Worm (Caenorhabditis elegans) whole organism, early embryonic: ENCODE results near the gene sri-1.

Experiments used
- B0310.2 ChIP-seq: sonication (generic microtip); optimal IDR thresholded peaks from 2 replicates; lab custom pipeline; 2016; ENCODE audit warnings: mild to moderate bottlenecking, missing genetic modification characterization, missing compliant biosample characterization
- F13C5.2 ChIP-seq: sonication (generic microtip); optimal IDR thresholded peaks from 2 replicates; lab custom pipeline; 2017; ENCODE audit warnings: mild to moderate bottlenecking, missing genetic modification characterization, inconsistent platforms, missing compliant biosample characterization
- aly-1 ChIP-seq: sonication (generic microtip); optimal IDR thresholded peaks from 2 replicates; lab custom pipeline; 2016; ENCODE audit warnings: missing genetic modification characterization, missing compliant biosample characterization
- ama-1 ChIP-seq: fragments of 150-350 bp; optimal IDR thresholded peaks from 2 replicates; lab custom pipeline; 2014
- ceh-13 ChIP-seq: fragments of 200-800 bp; sonication (Bioruptor generic); optimal IDR thresholded peaks from 2 replicates; lab custom pipeline; 2018; ENCODE audit warnings: mild to moderate bottlenecking, missing genetic modification characterization, missing compliant biosample characterization
- ceh-36 ChIP-seq: sonication (generic microtip); optimal IDR thresholded peaks from 2 replicates; lab custom pipeline; 2016; ENCODE audit warnings: missing genetic modification characterization, inconsistent platforms, missing compliant biosample characterization
- ets-7 ChIP-seq: sonication (generic microtip); optimal IDR thresholded peaks from 2 replicates; lab custom pipeline; 2016; ENCODE audit warnings: missing genotype, missing genetic modification characterization, missing compliant biosample characterization
- flt-1 ChIP-seq: fragments of 200-800 bp; sonication (Bioruptor generic); IDR thresholded peaks from 2 replicates; pipeline ENCODE4 v1.3.6; 2022; ENCODE audit warnings: missing genetic modification characterization, missing compliant biosample characterization
- hmbx-1 ChIP-seq: sonication (generic microtip); optimal IDR thresholded peaks from 2 replicates; lab custom pipeline; 2016; ENCODE audit warnings: mild to moderate bottlenecking, missing genetic modification characterization, missing compliant biosample characterization
- hmg-4 ChIP-seq: fragments of 200-800 bp; sonication (Bioruptor generic); optimal IDR thresholded peaks from 2 replicates; lab custom pipeline; 2018; ENCODE audit warnings: mild to moderate bottlenecking, missing genetic modification characterization, missing compliant biosample characterization
- hnd-1 ChIP-seq: sonication (generic microtip); optimal IDR thresholded peaks from 2 replicates; lab custom pipeline; 2016; ENCODE audit warnings: missing genetic modification characterization, missing compliant biosample characterization
- pes-1 ChIP-seq: fragments of 200-800 bp; sonication (Bioruptor generic); IDR thresholded peaks from 2 replicates; pipeline ENCODE4 v1.3.6; 2022; ENCODE audit warnings: missing genetic modification reagents, missing genetic modification characterization, missing compliant biosample characterization
- scrt-1 ChIP-seq: fragments of 200-800 bp; sonication (Bioruptor generic); IDR thresholded peaks from 2 replicates; pipeline ENCODE4 v1.3.6; 2022; ENCODE audit warnings: missing genetic modification characterization, missing compliant biosample characterization
- sea-1 ChIP-seq: fragments of 200-800 bp; sonication (Bioruptor generic); conservative IDR thresholded peaks from 2 replicates; pipeline ENCODE4 v1.3.6; 2022; ENCODE audit warnings: missing genetic modification characterization, missing compliant biosample characterization
- tbx-11 ChIP-seq: fragments of 200-800 bp; sonication (Bioruptor generic); IDR thresholded peaks from 2 replicates; pipeline ENCODE4 v1.3.6; 2022; ENCODE audit warnings: missing genetic modification characterization, missing compliant biosample characterization
- tbx-37 ChIP-seq: fragments of 200-800 bp; sonication (Bioruptor generic); conservative IDR thresholded peaks from 2 replicates; pipeline ENCODE4 v1.3.6; 2022; ENCODE audit warnings: missing genetic modification reagents, missing genetic modification characterization, missing compliant biosample characterization
- tra-4 ChIP-seq: sonication (generic microtip); optimal IDR thresholded peaks from 2 replicates; lab custom pipeline; 2017; ENCODE audit warnings: missing genetic modification characterization, missing compliant biosample characterization

Gene sri-1

DNA sequence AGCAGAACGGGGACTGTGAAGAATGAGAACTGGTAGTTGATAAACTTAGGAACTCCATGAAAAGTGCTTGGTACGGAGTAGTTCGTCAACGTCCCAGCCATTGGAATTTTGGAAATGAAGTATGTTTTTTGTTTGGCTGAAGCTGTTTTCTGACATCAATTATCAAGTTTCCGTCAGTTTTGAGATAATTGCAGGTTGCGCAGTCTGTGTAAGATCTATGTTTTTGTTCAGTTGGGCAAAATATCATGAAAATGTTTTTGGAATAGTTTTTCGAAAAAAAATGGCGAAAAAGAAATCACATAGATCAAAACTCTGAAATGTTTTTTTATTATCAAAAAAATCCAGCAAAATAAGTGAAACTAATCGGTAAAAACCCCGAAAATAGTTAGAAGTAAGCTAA, 7.4 kb upstream of the sri-1 start, which contains the start of gene sru-22:
Gene sru-22, minus strand, starts transcription at position 101 of the 400 bp plus-strand sequence.
- TF ChIP-seq flt-1 (GFP tag; lab: Robert Waterston, UW) (no peak), ama-1 (lab: Kevin White, UChicago) (no peak), hnd-1 (no peak), B0310.2 (no peak), hmg-4 (GFP tag; lab: Kevin White, UChicago) (no peak), F13C5.2 (no peak), ceh-13 (GFP tag; lab: Kevin White, UChicago) (no peak), ets-7 (no peak), tbx-11 (no peak)

DNA sequence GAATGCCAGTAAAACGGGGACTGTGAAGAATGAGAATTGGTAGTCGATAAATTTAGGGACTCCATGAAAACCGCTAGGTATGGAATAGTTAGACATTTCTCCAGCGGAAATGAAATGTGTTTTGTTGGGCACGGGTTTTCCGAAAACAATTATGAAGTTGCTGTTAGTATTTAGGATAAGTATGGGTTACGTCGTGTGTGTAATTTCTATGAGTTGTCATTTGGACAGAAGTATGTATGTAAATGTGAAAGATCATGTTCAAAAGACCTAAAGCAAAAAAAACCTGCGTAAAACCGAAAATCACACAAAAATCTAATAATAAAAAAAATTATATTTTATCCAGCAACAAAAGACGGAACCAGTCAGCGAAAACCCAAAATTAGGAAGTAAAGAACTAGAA, 5.0 kb upstream of the sri-1 start, which contains the start of gene sru-23:
Gene sru-23, minus strand, starts transcription at position 101 of the 400 bp plus-strand sequence.
- no peak for TF ChIP-seq ceh-36 (tag; lab: Kevin White, UChicago)
- no peak for TF ChIP-seq pes-1 (GFP tag; lab: Robert Waterston, UW)
- no peak for TF ChIP-seq tbx-37 (GFP tag; lab: Robert Waterston, UW)
- no peak for TF ChIP-seq tra-4 (tag; lab: Kevin White, UChicago)
- TF ChIP-seq ceh-13 (GFP tag; lab: Kevin White, UChicago), result no peak
- no peak for TF ChIP-seq ets-7
- no peak for TF ChIP-seq tbx-11
- TF ChIP-seq B0310.2, result no peak
- no peak for TF ChIP-seq hnd-1
- no peak for TF ChIP-seq hmg-4 (GFP tag; lab: Kevin White, UChicago)
- TF ChIP-seq flt-1 (GFP tag; lab: Robert Waterston, UW), result no peak
- TF ChIP-seq hmbx-1, result no peak
- TF ChIP-seq aly-1, result no peak

- no peak for TF ChIP-seq scrt-1 (GFP tag; lab: Robert Waterston, UW)
- no peak for TF ChIP-seq tbx-37 (GFP tag; lab: Robert Waterston, UW)
- no peak for TF ChIP-seq tbx-11
- no peak for TF ChIP-seq ama-1 (lab: Kevin White, UChicago)
- no peak for TF ChIP-seq ceh-13 (GFP tag; lab: Kevin White, UChicago)
- TF ChIP-seq ets-7, result no peak
These were observed 3.4 kb upstream of the sri-1 start for ce11 chrV:15970820-15971219.

ce11 chrV:15969653-15970052, 2.2 kb upstream of the sri-1 start, which contains the start of gene F36G9.7:
Gene F36G9.7 (minus strand): TSS chrV:15969753.
- no peak for TF ChIP-seq aly-1
- TF ChIP-seq hmg-4 (GFP tag; lab: Kevin White, UChicago), result no peak
- no peak for TF ChIP-seq ama-1 (lab: Kevin White, UChicago)
- no peak for TF ChIP-seq F13C5.2

DNA sequence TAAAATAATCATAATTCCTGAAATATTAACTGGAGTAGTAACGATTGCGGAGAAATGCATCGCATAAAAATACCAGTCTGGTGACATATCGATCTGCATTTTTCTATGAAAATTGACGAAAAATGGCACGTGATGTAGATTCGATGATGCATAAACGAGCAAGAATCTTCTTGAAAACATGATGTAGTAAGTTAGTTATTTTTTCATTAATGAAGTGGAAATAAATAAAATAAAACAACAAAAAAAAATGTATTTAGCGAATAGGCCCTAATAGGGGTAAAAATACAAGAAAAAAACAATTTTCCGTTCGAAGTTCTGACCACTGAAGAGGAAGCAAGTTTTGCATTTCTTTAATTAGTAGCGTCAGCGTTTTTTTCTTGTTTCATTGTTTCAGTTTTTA, 2.3 kb downstream of the sri-1 start, which contains the start of gene sri-2:
Gene sri-2, minus strand, starts transcription at position 101 of the 400 bp plus-strand sequence.
- TF ChIP-seq tbx-37 (GFP tag; lab: Robert Waterston, UW), result no peak

DNA sequence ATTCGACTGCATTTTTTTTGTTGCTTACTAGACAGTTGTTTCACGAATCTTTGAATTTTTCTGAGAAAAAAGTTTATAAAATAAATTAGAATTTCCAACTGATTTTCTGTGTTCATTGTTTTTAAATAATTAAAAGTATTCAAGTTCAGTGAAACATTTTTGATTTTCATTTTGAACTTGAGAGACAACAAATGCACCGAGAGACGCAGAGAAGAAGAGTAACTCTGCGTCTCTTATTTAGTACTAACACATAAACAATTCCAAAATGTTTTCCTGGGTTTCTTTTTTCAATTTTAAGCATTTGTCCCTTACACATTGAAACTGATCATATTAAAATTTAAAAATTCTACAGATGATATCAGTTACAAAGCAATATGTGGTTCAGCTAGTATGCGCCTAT, 8.0 kb downstream of the sri-1 start:
- no peak for TF ChIP-seq hmg-4 (GFP tag; lab: Kevin White, UChicago)
- no peak for TF ChIP-seq hnd-1
- no peak for TF ChIP-seq aly-1
- no peak for TF ChIP-seq sea-1
- no peak for TF ChIP-seq hmbx-1
- TF ChIP-seq tbx-11, result no peak
- TF ChIP-seq F13C5.2, result no peak
- TF ChIP-seq B0310.2, result no peak
- no peak for TF ChIP-seq tbx-37 (GFP tag; lab: Robert Waterston, UW)
- no peak for TF ChIP-seq ceh-13 (GFP tag; lab: Kevin White, UChicago)
- TF ChIP-seq tra-4 (tag; lab: Kevin White, UChicago), result no peak
- no peak for TF ChIP-seq pes-1 (GFP tag; lab: Robert Waterston, UW)
- TF ChIP-seq scrt-1 (GFP tag; lab: Robert Waterston, UW), result no peak
- no peak for TF ChIP-seq flt-1 (GFP tag; lab: Robert Waterston, UW)
- no peak for TF ChIP-seq ama-1 (lab: Kevin White, UChicago)
- TF ChIP-seq ets-7, result no peak
- TF ChIP-seq ceh-36 (tag; lab: Kevin White, UChicago), result no peak

ce11 chrV:15957098-15957497, 10.3 kb downstream of the sri-1 start, which contains the start of gene F36G9.3:
Gene F36G9.3 (plus strand): TSS chrV:15957398.
- TF ChIP-seq ceh-13 (GFP tag; lab: Kevin White, UChicago), result no peak
- no peak for TF ChIP-seq F13C5.2
- no peak for TF ChIP-seq pes-1 (GFP tag; lab: Robert Waterston, UW)
- TF ChIP-seq ceh-36 (tag; lab: Kevin White, UChicago), result no peak
- no peak for TF ChIP-seq tra-4 (tag; lab: Kevin White, UChicago)
- no peak for TF ChIP-seq tbx-37 (GFP tag; lab: Robert Waterston, UW)
- no peak for TF ChIP-seq ama-1 (lab: Kevin White, UChicago)
- TF ChIP-seq hmbx-1, result no peak
- TF ChIP-seq B0310.2, result no peak
- TF ChIP-seq aly-1, result no peak
- TF ChIP-seq ets-7, result no peak
- no peak for TF ChIP-seq scrt-1 (GFP tag; lab: Robert Waterston, UW)
- TF ChIP-seq hmg-4 (GFP tag; lab: Kevin White, UChicago), result no peak
- TF ChIP-seq hnd-1, result no peak
- TF ChIP-seq sea-1, result no peak

DNA sequence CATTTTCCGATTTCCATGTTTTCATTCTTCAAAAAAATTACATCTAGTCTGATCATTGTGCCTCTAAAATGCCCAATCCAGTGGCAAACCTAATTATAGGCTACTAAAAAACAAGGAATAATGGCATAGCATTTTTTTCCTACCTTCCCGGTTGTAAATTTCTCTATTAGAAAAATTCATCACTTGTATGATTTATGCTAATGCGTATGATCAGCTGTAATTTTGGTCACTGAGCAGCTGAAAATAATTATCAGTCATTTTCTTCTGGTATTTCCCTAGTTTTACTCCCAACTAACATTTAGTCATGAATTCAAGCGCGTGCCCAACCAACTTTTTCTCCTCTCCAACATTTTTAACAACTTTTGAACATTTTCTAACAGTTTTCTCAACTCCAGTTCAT, 11.9 kb downstream of the sri-1 start, which contains the start of gene srh-186:
Gene srh-186, plus strand, starts transcription at position 301 of the 400 bp plus-strand sequence.
- TF ChIP-seq tra-4 (tag; lab: Kevin White, UChicago) (no peak), B0310.2 (no peak)

- no peak for TF ChIP-seq sea-1
- no peak for TF ChIP-seq flt-1 (GFP tag; lab: Robert Waterston, UW)
- TF ChIP-seq hnd-1, result no peak
- no peak for TF ChIP-seq ceh-36 (tag; lab: Kevin White, UChicago)
- TF ChIP-seq hmg-4 (GFP tag; lab: Kevin White, UChicago), result no peak
- no peak for TF ChIP-seq tra-4 (tag; lab: Kevin White, UChicago)
- TF ChIP-seq scrt-1 (GFP tag; lab: Robert Waterston, UW), result no peak
- TF ChIP-seq hmbx-1, result no peak
- no peak for TF ChIP-seq tbx-11
These were observed 12.5 kb downstream of the sri-1 start, which contains the start of gene srw-57 for ce11 chrV:15954932-15955331. Gene srw-57 (minus strand): TSS chrV:15955032.
